Fruit fly (Drosophila melanogaster): Measurements from ENCODE around the gene RpL27.

The RpL27 gene

dm6 chr3R:25647577-25648257 lies 37.1 kb downstream of the RpL27 start (continued):
- TF ChIP-seq Eip74EF (GFP tag; optimal IDR thresholded peaks at IDR 0.05), result peak in 1 of 2 experiments; percentile 28
- no peak for TF ChIP-seq Rx (GFP tag; IDR thresholded peaks at IDR 0.05)
- TF ChIP-seq exex (tag; optimal IDR thresholded peaks at IDR 0.05), result peak; percentile 15
- no peak for TF ChIP-seq tup (GFP tag; optimal IDR thresholded peaks at IDR 0.05)
- no peak for TF ChIP-seq ERR (GFP tag; optimal IDR thresholded peaks at IDR 0.05)
- TF ChIP-seq Taf1 (GFP tag; IDR thresholded peaks at IDR 0.05), result no peak
- TF ChIP-seq tgo (GFP tag; IDR thresholded peaks at IDR 0.05), result peak; percentile 28; the same call in 1 of the 3 replicates
- TF ChIP-seq oc (tag; optimal IDR thresholded peaks at IDR 0.05), result peak; percentile 98
- TF ChIP-seq CG2120 (GFP tag; optimal IDR thresholded peaks at IDR 0.05), result no peak
- TF ChIP-seq Lhr (GFP tag; optimal IDR thresholded peaks at IDR 0.05), result peak; percentile 13
- no peak for TF ChIP-seq CG15011 (GFP tag; optimal IDR thresholded peaks at IDR 0.05)
- TF ChIP-seq CG13894 (tag; optimal IDR thresholded peaks at IDR 0.05), result no peak
- TF ChIP-seq ash1 (GFP tag; optimal IDR thresholded peaks at IDR 0.05), result no peak
- TF ChIP-seq pho (GFP tag; optimal IDR thresholded peaks at IDR 0.05), result no peak
- no peak for TF ChIP-seq HLHmδ (GFP tag; optimal IDR thresholded peaks at IDR 0.05)
- peak; percentile 85 for TF ChIP-seq CG7963 (GFP tag; IDR thresholded peaks at IDR 0.05; ENCODE audit: partially characterized antibody)
- TF ChIP-seq shn (GFP tag; optimal IDR thresholded peaks at IDR 0.05), result peak; percentile 24
- no peak for TF ChIP-seq CG30403 (GFP tag; optimal IDR thresholded peaks at IDR 0.05)
- TF ChIP-seq al (GFP tag; IDR thresholded peaks at IDR 0.05), result no peak
- no peak for TF ChIP-seq sens-2 (GFP tag; IDR thresholded peaks at IDR 0.05)
- TF ChIP-seq repo (GFP tag; optimal IDR thresholded peaks at IDR 0.05), result no peak
- TF ChIP-seq Nf-YA (GFP tag; IDR thresholded peaks at IDR 0.05), result no peak
- TF ChIP-seq sob (GFP tag; IDR thresholded peaks at IDR 0.05), result peak; percentile 59
- TF ChIP-seq Pdp1 (GFP tag; optimal IDR thresholded peaks at IDR 0.05), result no peak
- TF ChIP-seq Mrtf (GFP tag; IDR thresholded peaks at IDR 0.05), result no peak
- peak; percentile 60 for TF ChIP-seq CG17186 (GFP tag; optimal IDR thresholded peaks at IDR 0.05)
- TF ChIP-seq CG4617 (GFP tag; optimal IDR thresholded peaks at IDR 0.05; ENCODE audit: borderline replicate concordance), result no peak
- no peak for TF ChIP-seq CG2889 (GFP tag; IDR thresholded peaks at IDR 0.05)
- TF ChIP-seq ara (GFP tag; IDR thresholded peaks at IDR 0.05), result peak; percentile 45; the same call in 1 of the 2 replicates
- no peak for TF ChIP-seq CG6689 (GFP tag; IDR thresholded peaks at IDR 0.05)
- TF ChIP-seq CTCF (GFP tag; optimal IDR thresholded peaks at IDR 0.05), result peak; percentile 63
- peak; percentile 2 for TF ChIP-seq sug (tag; optimal IDR thresholded peaks at IDR 0.05)
- TF ChIP-seq slp2 (GFP tag; optimal IDR thresholded peaks at IDR 0.05), result no peak
- peak; percentile 9 for TF ChIP-seq Dad (GFP tag; optimal IDR thresholded peaks at IDR 0.05)
- TF ChIP-seq pnt (GFP tag; optimal IDR thresholded peaks at IDR 0.05), result no peak
- TF ChIP-seq CG18011 (GFP tag; optimal IDR thresholded peaks at IDR 0.05), result no peak
- TF ChIP-seq CG18262 (tag; optimal IDR thresholded peaks at IDR 0.05), result peak; percentile 43
- no peak for TF ChIP-seq Nf-YC (tag; optimal IDR thresholded peaks at IDR 0.05)
- peak; percentile 97 for TF ChIP-seq sr (GFP tag; IDR thresholded peaks at IDR 0.05)
- TF ChIP-seq ro (GFP tag; IDR thresholded peaks at IDR 0.05), result no peak
- TF ChIP-seq CG1832 (GFP tag; optimal IDR thresholded peaks at IDR 0.05), result peak; percentile 65
- TF ChIP-seq slou (GFP tag; optimal IDR thresholded peaks at IDR 0.05), result no peak
- no peak for TF ChIP-seq luna (GFP tag; optimal IDR thresholded peaks at IDR 0.05)
- TF ChIP-seq sens (GFP tag), result peak; percentile 61
- TF ChIP-seq Gsc (GFP tag; IDR thresholded peaks at IDR 0.05), result no peak
- TF ChIP-seq sna (GFP tag; IDR thresholded peaks at IDR 0.05; ENCODE audit: partially characterized antibody), result peak; percentile 77
- TF ChIP-seq CG10209 (GFP tag; optimal IDR thresholded peaks at IDR 0.05), result no peak
- TF ChIP-seq psq (GFP tag; optimal IDR thresholded peaks at IDR 0.05), result no peak
- no peak for TF ChIP-seq dysf (GFP tag; IDR thresholded peaks at IDR 0.05)
- TF ChIP-seq CG8944 (GFP tag; optimal IDR thresholded peaks at IDR 0.05), result no peak
- TF ChIP-seq CG12659 (GFP tag; optimal IDR thresholded peaks at IDR 0.05), result peak; percentile 30

Measured in whole organism, embryonic.